Worm (Caenorhabditis elegans) whole organism, dauer: ENCODE data around the gene hmgr-1.

Experiments used
- unc-62 ChIP-seq: sonication (generic microtip); optimal IDR thresholded peaks from 2 replicates; lab custom pipeline; 2017; ENCODE audit warnings: missing biosample characterization, missing genetic modification reagents, missing genetic modification characterization

hmgr-1 gene

ce11 chrIII:7347049-7347448 is 12.2 kb upstream of the hmgr-1 start, which contains the start of gene F08F8.7:
F08F8.7 (minus strand) TSS chrIII:7347149.
- no peak for TF ChIP-seq unc-62 (GFP tag; lab: Kevin White, UChicago)

- no peak for TF ChIP-seq unc-62 (GFP tag; lab: Kevin White, UChicago)
These were observed 10.2 kb upstream of the hmgr-1 start, which contains the start of gene gos-28 for ce11 chrIII:7349075-7349474. gos-28 (minus strand) TSS chrIII:7349175.

ce11 chrIII:7353871-7354270 is 5.4 kb upstream of the hmgr-1 start, which contains the start of gene F08F8.9:
F08F8.9 (minus strand) TSS chrIII:7353971.
- TF ChIP-seq unc-62 (GFP tag; lab: Kevin White, UChicago): no peak

DNA sequence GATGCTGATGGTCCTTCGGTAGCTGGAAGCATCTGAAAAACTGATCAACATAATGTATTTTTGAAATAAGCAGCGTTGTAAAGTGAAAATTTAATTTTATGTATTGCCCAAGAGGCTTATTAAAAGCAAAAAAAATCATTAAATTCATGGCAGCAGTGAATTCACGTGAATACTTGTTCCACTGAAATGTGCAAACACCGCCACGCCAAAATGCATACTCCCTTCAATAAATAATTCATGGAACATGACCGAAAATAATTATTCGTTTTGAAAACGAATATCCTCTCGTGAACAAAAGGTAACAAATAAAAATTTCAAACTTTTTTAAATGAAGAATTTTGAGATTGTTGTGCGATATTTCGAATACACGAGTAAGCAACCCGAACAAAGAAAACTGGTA is 1.9 kb upstream of the hmgr-1 start, which contains the start of gene F08F8.10:
Gene F08F8.10, minus strand, starts transcription at position 38 of the 400 bp plus-strand sequence.
- no peak for TF ChIP-seq unc-62 (GFP tag; lab: Kevin White, UChicago)

ce11 chrIII:7358627-7359026 is 671 bp upstream of the hmgr-1 start:
- no peak for TF ChIP-seq unc-62 (GFP tag; lab: Kevin White, UChicago)

- TF ChIP-seq unc-62 (GFP tag; lab: Kevin White, UChicago): no peak
These were observed 6.3 kb downstream of the hmgr-1 start, which contains the start of gene F08F8.11 for ce11 chrIII:7365602-7366001. F08F8.11 (plus strand) TSS chrIII:7365902.

DNA sequence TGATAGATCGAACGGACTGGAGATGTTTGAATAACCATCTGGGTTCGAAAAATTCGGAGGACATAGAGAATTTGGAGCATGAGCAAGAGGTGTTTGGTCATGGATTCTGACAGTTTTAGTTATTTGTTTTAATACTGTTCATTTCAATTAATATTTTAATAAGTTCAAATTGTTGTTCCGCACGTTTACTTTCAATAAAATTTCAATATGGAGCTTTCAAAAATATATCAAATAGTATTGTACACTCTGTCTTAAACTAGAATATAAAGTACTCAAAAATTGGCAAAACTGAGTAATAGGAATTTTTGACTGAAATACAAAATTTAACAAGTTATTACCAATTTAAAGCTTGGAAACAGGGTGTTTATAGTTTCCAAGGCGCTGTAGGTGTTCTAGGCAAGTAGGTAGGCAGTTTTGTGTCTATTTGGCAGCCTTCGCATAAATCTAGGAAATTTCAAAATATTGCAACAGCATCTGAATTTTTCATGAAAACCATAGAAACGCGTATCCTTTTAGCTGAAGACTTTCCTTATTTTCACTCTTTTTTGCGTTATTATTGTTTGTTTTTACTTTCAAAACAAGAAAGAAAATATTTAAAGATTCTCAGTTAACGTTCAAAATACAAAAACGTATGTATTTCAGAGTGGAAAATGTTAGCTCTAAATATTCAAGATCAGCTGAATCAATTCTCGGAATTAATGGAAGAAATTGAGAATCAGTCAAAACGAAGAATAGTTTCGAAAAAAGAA is 7.9 kb downstream of the hmgr-1 start, which contains the start of the genes T20B12.5 and T20B12.4:
Gene T20B12.5, minus strand, starts transcription at position 101 of the 749 bp plus-strand sequence.
Gene T20B12.4, plus strand, starts transcription at position 699 of the 749 bp plus-strand sequence.
- no peak for TF ChIP-seq unc-62 (GFP tag; lab: Kevin White, UChicago)

DNA sequence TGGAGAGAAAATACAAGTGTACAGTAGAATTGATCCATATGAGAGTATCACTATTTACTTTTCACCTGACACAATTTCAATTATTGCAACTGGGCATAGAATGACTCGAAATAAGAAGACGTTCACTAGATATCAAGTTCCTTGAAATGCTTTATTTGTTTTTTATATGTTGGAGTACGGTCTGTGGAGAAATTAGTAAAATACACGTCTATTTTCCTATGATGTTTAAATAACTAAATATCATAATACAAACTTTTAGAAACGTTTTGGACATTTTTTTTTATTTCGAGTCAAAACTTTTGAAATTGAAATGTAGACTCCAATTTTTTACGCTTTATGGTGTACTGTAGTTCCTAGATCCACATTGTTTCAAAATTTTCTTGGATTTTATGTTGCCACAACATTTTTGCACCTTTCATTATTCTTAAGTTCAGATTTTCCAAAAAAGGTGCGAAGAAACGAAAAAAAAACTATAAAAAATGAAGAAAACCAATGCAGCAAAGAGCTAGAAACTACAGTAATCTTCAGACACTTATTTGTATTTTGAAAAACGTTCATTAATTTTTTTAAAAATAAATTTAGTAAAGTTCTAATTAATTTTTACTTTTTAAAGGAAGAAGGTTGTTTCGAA is 10.2 kb downstream of the hmgr-1 start:
- no peak for TF ChIP-seq unc-62 (GFP tag; lab: Kevin White, UChicago)

DNA sequence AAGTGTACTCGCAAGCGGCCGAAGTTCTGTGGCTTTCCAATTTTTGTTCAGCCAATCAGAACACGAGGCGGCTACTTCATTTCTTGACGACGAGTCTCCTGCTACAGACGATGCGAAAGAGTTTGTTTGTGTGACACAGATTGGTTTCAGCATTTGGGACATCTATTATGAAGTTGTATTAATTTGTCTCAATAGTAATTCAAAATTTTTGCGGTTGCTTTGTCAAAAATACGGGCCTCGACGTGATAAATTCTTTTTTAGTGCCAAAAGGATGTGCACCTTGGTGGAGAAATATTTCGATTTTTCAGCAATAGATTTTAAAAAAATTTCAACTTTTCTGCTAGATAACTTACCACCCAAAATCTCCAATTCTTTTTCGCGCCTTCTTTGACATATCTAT is 11.3 kb downstream of the hmgr-1 start:
- TF ChIP-seq unc-62 (GFP tag; lab: Kevin White, UChicago): no peak

DNA sequence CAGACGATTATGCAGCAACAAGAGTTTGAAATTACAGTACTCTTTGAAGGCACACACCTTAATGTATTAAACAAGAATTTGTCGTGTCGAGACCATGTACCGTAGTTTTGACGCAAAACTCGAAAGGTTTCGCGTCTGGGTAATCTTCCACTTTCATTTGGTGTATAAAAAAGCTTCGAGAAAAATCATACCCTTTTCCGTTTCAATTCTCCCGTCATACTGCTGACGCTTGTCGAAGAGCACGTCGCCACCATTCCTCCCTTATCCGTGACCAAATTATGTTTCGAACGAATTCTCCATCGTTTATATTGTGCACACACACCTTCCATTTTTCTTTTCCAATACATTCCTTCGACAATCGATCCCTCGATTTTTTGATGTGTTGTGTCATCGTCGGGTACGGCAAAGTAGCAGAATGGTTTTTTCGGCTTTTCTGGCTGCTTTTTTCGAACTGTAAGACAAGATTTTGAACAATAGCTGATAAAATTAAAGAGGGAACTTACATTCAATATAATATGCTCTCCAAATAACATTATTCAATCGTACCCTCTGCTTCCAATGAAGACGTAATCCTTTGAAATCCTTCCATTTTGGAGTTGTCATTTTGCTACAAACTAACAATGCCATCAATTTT is 14.6 kb downstream of the hmgr-1 start:
- TF ChIP-seq unc-62 (GFP tag; lab: Kevin White, UChicago): no peak

ce11 chrIII:7374681-7375271 is 15.5 kb downstream of the hmgr-1 start, which contains the start of gene mml-1:
mml-1 (minus strand) TSS chrIII:7374731.
- TF ChIP-seq unc-62 (GFP tag; lab: Kevin White, UChicago): no peak

DNA sequence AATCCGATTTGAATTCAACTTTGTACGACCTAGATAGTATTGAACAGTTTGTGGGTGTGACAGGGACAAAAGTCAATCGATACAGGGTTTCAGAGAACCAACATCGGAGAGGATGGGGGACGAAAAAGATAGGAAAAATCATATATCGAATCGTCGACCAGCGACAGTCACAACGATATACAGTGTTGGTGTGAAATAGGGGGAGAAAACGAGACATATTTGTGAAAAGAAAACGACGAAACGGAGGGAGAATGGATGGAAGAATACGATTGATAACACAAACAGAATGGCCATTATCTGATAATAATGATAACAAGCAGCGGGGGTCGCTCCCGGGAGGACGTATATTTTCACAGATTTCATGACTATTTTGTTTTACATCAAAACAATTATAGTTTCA is 16.1 kb downstream of the hmgr-1 start:
- no peak for TF ChIP-seq unc-62 (GFP tag; lab: Kevin White, UChicago)

ce11 chrIII:7376143-7376802 is 17.0 kb downstream of the hmgr-1 start:
- TF ChIP-seq unc-62 (GFP tag; lab: Kevin White, UChicago): no peak

- no peak for TF ChIP-seq unc-62 (GFP tag; lab: Kevin White, UChicago)
These were observed 19.2 kb downstream of the hmgr-1 start for ce11 chrIII:7378522-7378921.

- TF ChIP-seq unc-62 (GFP tag; lab: Kevin White, UChicago): no peak
These were observed 19.6 kb downstream of the hmgr-1 start, which contains the start of gene T20B12.7 for ce11 chrIII:7378945-7379344. T20B12.7 (minus strand) TSS chrIII:7379045.
